Fruit fly (Drosophila melanogaster) whole organism, embryonic: Measurements from ENCODE around the gene CG4297.
A peak's percentile ranks its signal among the peaks of the same experiment; 100 is the strongest.

Source experiments
- C15 ChIP-seq: fragments of 200-800 bp; sonication (Bioruptor generic); IDR thresholded peaks from 3 replicates; pipeline ENCODE4 v1.3.6; 2022; ENCODE audit warnings: missing biosample characterization, missing genetic modification characterization
- CG11085 ChIP-seq: fragments of 200-800 bp; sonication (Bioruptor generic); IDR thresholded peaks from 2 replicates; pipeline ENCODE4 v1.3.6; 2022; ENCODE audit warnings: missing biosample characterization, missing genetic modification characterization
- CG11456 ChIP-seq: fragments of 200-800 bp; sonication (Bioruptor generic); IDR thresholded peaks from 3 replicates; pipeline ENCODE4 v1.3.6; 2022; ENCODE audit warnings: missing biosample characterization, missing genetic modification characterization
- CG15696 ChIP-seq: fragments of 200-800 bp; sonication (Bioruptor generic); optimal IDR thresholded peaks from 2 replicates; lab custom pipeline; 2019; ENCODE audit warnings: missing biosample characterization, mild to moderate bottlenecking, missing genetic modification characterization, moderate library complexity
- CG16863 ChIP-seq: fragments of 200-800 bp; sonication (Bioruptor generic); optimal IDR thresholded peaks from 3 replicates; lab custom pipeline; 2016; ENCODE audit warnings: missing biosample characterization, missing genetic modification characterization
- CG18262 ChIP-seq: fragments of 200-800 bp; optimal IDR thresholded peaks from 3 replicates; lab custom pipeline; 2019; ENCODE audit warnings: missing biosample characterization, mild to moderate bottlenecking, missing genetic modification characterization, moderate library complexity
- CG18476 ChIP-seq: fragments of 200-800 bp; sonication (Bioruptor generic); optimal IDR thresholded peaks from 2 replicates; lab custom pipeline; 2016; ENCODE audit warnings: missing biosample characterization, mild to moderate bottlenecking, missing genetic modification characterization
- CG18619 ChIP-seq: fragments of 200-800 bp; sonication (Bioruptor generic); optimal IDR thresholded peaks from 3 replicates; lab custom pipeline; 2017; ENCODE audit warnings: missing biosample characterization, mild to moderate bottlenecking, missing genetic modification characterization
- CG18764 ChIP-seq: fragments of 200-800 bp; sonication (Bioruptor generic); optimal IDR thresholded peaks from 3 replicates; lab custom pipeline; 2016; ENCODE audit warnings: missing biosample characterization, missing genetic modification characterization
- CG2199 ChIP-seq: fragments of 200-800 bp; sonication (Bioruptor generic); IDR thresholded peaks from 3 replicates; pipeline ENCODE4 v1.3.6; 2022; ENCODE audit warnings: missing biosample characterization, missing genetic modification characterization
- CG2712 ChIP-seq: fragments of 200-800 bp; optimal IDR thresholded peaks from 3 replicates; lab custom pipeline; 2019; ENCODE audit warnings: missing biosample characterization, mild to moderate bottlenecking, missing genetic modification characterization, moderate library complexity
- CG2889 ChIP-seq: fragments of 200-800 bp; sonication (Bioruptor generic); IDR thresholded peaks from 3 replicates; pipeline ENCODE4 v1.3.6; 2022; ENCODE audit warnings: missing biosample characterization, missing genetic modification characterization
- CG31365 ChIP-seq: fragments of 200-800 bp; sonication (Bioruptor generic); optimal IDR thresholded peaks from 2 replicates; lab custom pipeline; 2018; ENCODE audit warnings: missing biosample characterization, mild to moderate bottlenecking, missing genetic modification characterization
- CG32532 ChIP-seq: fragments of 200-800 bp; sonication (Bioruptor generic); IDR thresholded peaks from 2 replicates; pipeline ENCODE4 v1.3.6; 2022; ENCODE audit warnings: missing biosample characterization, missing genetic modification characterization
- CG3726 ChIP-seq: fragments of 200-800 bp; sonication (Bioruptor generic); IDR thresholded peaks from 3 replicates; pipeline ENCODE4, ENCODE4 v1.3.6; 2022; ENCODE audit warnings: missing biosample characterization, missing genetic modification characterization
- CG8359 ChIP-seq: fragments of 200-800 bp; sonication (Bioruptor generic); optimal IDR thresholded peaks from 2 replicates; lab custom pipeline; 2017; ENCODE audit warnings: missing biosample characterization, mild to moderate bottlenecking, missing genetic modification characterization, borderline replicate concordance
- Dip3 ChIP-seq: fragments of 200-800 bp; sonication (Bioruptor generic); optimal IDR thresholded peaks from 3 replicates; lab custom pipeline; 2016; ENCODE audit warnings: missing biosample characterization, missing genetic modification characterization
- E2f1 ChIP-seq: fragments of 200-800 bp; sonication (Bioruptor generic); IDR thresholded peaks from 2 replicates; pipeline ENCODE4 v1.3.6; 2022; ENCODE audit warnings: missing biosample characterization, missing genetic modification characterization
- H2.0 ChIP-seq: fragments of 200-800 bp; sonication (Bioruptor generic); IDR thresholded peaks from 2 replicates; pipeline ENCODE4 v1.3.6; 2022; ENCODE audit warnings: missing biosample characterization, missing genetic modification characterization
- HLH4C ChIP-seq: fragments of 200-800 bp; sonication (Bioruptor generic); IDR thresholded peaks from 3 replicates; pipeline ENCODE4 v1.3.6; 2022; ENCODE audit warnings: missing biosample characterization, missing genetic modification characterization; ENCODE audit not compliant: partially characterized antibody
- Hand ChIP-seq: fragments of 200-800 bp; sonication (Bioruptor generic); optimal IDR thresholded peaks from 2 replicates; lab custom pipeline; 2017; ENCODE audit warnings: mild to moderate bottlenecking, missing biosample characterization, missing genetic modification reagents, missing genetic modification characterization
- Hmx ChIP-seq: fragments of 200-800 bp; sonication (Bioruptor generic); optimal IDR thresholded peaks from 2 replicates; lab custom pipeline; 2016; ENCODE audit warnings: missing biosample characterization, missing genetic modification characterization
- Myb ChIP-seq: fragments of 200-800 bp; sonication (Bioruptor generic); optimal IDR thresholded peaks from 2 replicates; lab custom pipeline; 2016; ENCODE audit warnings: missing biosample characterization, missing genetic modification characterization
- Nf-YC ChIP-seq: fragments of 200-800 bp; optimal IDR thresholded peaks from 3 replicates; lab custom pipeline; 2019; ENCODE audit warnings: missing biosample characterization, mild to moderate bottlenecking, missing genetic modification characterization, moderate library complexity
- Oaz ChIP-seq: fragments of 200-800 bp; sonication (Bioruptor generic); IDR thresholded peaks from 2 replicates; pipeline ENCODE4 v1.3.6; 2022; ENCODE audit warnings: missing biosample characterization, missing genetic modification characterization
- Side ChIP-seq: fragments of 200-800 bp; sonication (Bioruptor generic); optimal IDR thresholded peaks from 2 replicates; lab custom pipeline; 2016; ENCODE audit warnings: missing biosample characterization, missing genetic modification characterization
- Sry-β ChIP-seq: fragments of 200-800 bp; sonication (Bioruptor generic); optimal IDR thresholded peaks from 2 replicates; lab custom pipeline; 2018; ENCODE audit warnings: missing biosample characterization, mild to moderate bottlenecking, missing genetic modification characterization, moderate library complexity
- Ssrp ChIP-seq: fragments of 200-800 bp; sonication (Bioruptor generic); optimal IDR thresholded peaks from 2 replicates; lab custom pipeline; 2018; ENCODE audit warnings: missing biosample characterization, mild to moderate bottlenecking, missing genetic modification characterization, moderate library complexity
- Xbp1 ChIP-seq: fragments of 200-800 bp; sonication (Bioruptor generic); optimal IDR thresholded peaks from 3 replicates; lab custom pipeline; 2016; ENCODE audit warnings: missing biosample characterization, mild to moderate bottlenecking, missing genetic modification characterization
- al ChIP-seq: fragments of 200-800 bp; sonication (Bioruptor generic); IDR thresholded peaks from 2 replicates; pipeline ENCODE4 v1.3.6; 2022; ENCODE audit warnings: missing biosample characterization, missing genetic modification characterization
- ato ChIP-seq: fragments of 200-800 bp; sonication (Bioruptor generic); IDR thresholded peaks from 2 replicates; pipeline ENCODE4 v1.3.6; 2022; ENCODE audit warnings: missing biosample characterization, missing genetic modification characterization; ENCODE audit not compliant: partially characterized antibody
- cas ChIP-seq: fragments of 200-800 bp; sonication (Bioruptor generic); IDR thresholded peaks from 2 replicates; pipeline ENCODE4 v1.3.6; 2022; ENCODE audit warnings: missing biosample characterization, missing genetic modification characterization
- caup ChIP-seq: fragments of 200-800 bp; sonication (Bioruptor generic); optimal IDR thresholded peaks from 3 replicates; lab custom pipeline; 2017; ENCODE audit warnings: missing biosample characterization, mild to moderate bottlenecking, missing genetic modification characterization, moderate library complexity; ENCODE audit not compliant: severe bottlenecking
- ci ChIP-seq: fragments of 200-800 bp; sonication (Bioruptor generic); IDR thresholded peaks from 3 replicates; pipeline ENCODE4 v1.3.6; 2022; ENCODE audit warnings: missing biosample characterization, missing genetic modification characterization
- corto ChIP-seq: fragments of 200-800 bp; sonication (Bioruptor generic); optimal IDR thresholded peaks from 2 replicates; lab custom pipeline; 2016; ENCODE audit warnings: missing biosample characterization, mild to moderate bottlenecking, missing genetic modification characterization, moderate library complexity
- crp ChIP-seq, 2 experiments: fragments of 200-800 bp; sonication (Bioruptor generic); optimal IDR thresholded peaks; 2 replicates in 1 of 2; 3 replicates in 1 of 2; lab custom pipeline; 2017; ENCODE audit warnings: missing biosample characterization in 2 of 2, missing genetic modification characterization in 2 of 2, mild to moderate bottlenecking in 1 of 2, moderate library complexity in 1 of 2
- dan ChIP-seq: fragments of 200-800 bp; sonication (Bioruptor generic); IDR thresholded peaks from 2 replicates; pipeline ENCODE4 v1.3.6; 2022; ENCODE audit warnings: missing biosample characterization, missing genetic modification characterization
- dmrt99B ChIP-seq: fragments of 200-800 bp; sonication (Bioruptor generic); optimal IDR thresholded peaks from 2 replicates; lab custom pipeline; 2018; ENCODE audit warnings: missing biosample characterization, mild to moderate bottlenecking, missing genetic modification characterization, moderate library complexity
- fru ChIP-seq: fragments of >200 bp; optimal IDR thresholded peaks from 2 replicates; lab custom pipeline; 2017
- hth ChIP-seq: fragments of >200 bp; optimal IDR thresholded peaks from 2 replicates; lab custom pipeline; 2017; ENCODE audit warnings: inconsistent platforms
- ken ChIP-seq: fragments of 200-800 bp; sonication (Bioruptor generic); IDR thresholded peaks from 3 replicates; pipeline ENCODE4 v1.3.6; 2022; ENCODE audit warnings: missing biosample characterization, missing genetic modification characterization
- lbe ChIP-seq: fragments of 200-800 bp; sonication (Bioruptor generic); optimal IDR thresholded peaks from 2 replicates; lab custom pipeline; 2016; ENCODE audit warnings: missing biosample characterization, mild to moderate bottlenecking, missing genetic modification characterization
- maf-S ChIP-seq: fragments of 200-800 bp; sonication (Bioruptor generic); optimal IDR thresholded peaks from 2 replicates; lab custom pipeline; 2016; ENCODE audit warnings: missing biosample characterization, missing genetic modification characterization
- pho ChIP-seq: fragments of 200-800 bp; sonication (Bioruptor generic); optimal IDR thresholded peaks from 2 replicates; lab custom pipeline; 2016; ENCODE audit warnings: missing biosample characterization, missing genetic modification characterization
- sisA ChIP-seq: fragments of 200-800 bp; sonication (Bioruptor generic); IDR thresholded peaks from 2 replicates; pipeline ENCODE4 v1.3.6; 2022; ENCODE audit warnings: missing biosample characterization, missing genetic modification characterization
- sr ChIP-seq: fragments of 200-800 bp; sonication (Bioruptor generic); IDR thresholded peaks from 3 replicates; pipeline ENCODE4 v1.3.6; 2022; ENCODE audit warnings: missing biosample characterization, missing genetic modification characterization
- trem ChIP-seq: fragments of 200-800 bp; optimal IDR thresholded peaks from 3 replicates; lab custom pipeline; 2019; ENCODE audit warnings: missing biosample characterization, mild to moderate bottlenecking, missing genetic modification characterization, moderate library complexity
- tup ChIP-seq: fragments of 200-800 bp; sonication (Bioruptor generic); optimal IDR thresholded peaks from 2 replicates; lab custom pipeline; 2016; ENCODE audit warnings: missing biosample characterization, mild to moderate bottlenecking, missing genetic modification characterization, moderate library complexity
- unpg ChIP-seq: fragments of 200-800 bp; sonication (Bioruptor generic); optimal IDR thresholded peaks from 3 replicates; lab custom pipeline; 2018; ENCODE audit warnings: missing biosample characterization, mild to moderate bottlenecking, missing genetic modification characterization, moderate library complexity
- vnd ChIP-seq: fragments of 200-800 bp; sonication (Bioruptor generic); IDR thresholded peaks from 3 replicates; pipeline ENCODE4 v1.3.6; 2022; ENCODE audit warnings: missing biosample characterization, missing genetic modification characterization; ENCODE audit not compliant: partially characterized antibody
- zf30C ChIP-seq: fragments of 200-800 bp; sonication (Bioruptor generic); optimal IDR thresholded peaks from 3 replicates; lab custom pipeline; 2018; ENCODE audit warnings: missing biosample characterization, mild to moderate bottlenecking, missing genetic modification characterization

CG4297 gene

DNA sequence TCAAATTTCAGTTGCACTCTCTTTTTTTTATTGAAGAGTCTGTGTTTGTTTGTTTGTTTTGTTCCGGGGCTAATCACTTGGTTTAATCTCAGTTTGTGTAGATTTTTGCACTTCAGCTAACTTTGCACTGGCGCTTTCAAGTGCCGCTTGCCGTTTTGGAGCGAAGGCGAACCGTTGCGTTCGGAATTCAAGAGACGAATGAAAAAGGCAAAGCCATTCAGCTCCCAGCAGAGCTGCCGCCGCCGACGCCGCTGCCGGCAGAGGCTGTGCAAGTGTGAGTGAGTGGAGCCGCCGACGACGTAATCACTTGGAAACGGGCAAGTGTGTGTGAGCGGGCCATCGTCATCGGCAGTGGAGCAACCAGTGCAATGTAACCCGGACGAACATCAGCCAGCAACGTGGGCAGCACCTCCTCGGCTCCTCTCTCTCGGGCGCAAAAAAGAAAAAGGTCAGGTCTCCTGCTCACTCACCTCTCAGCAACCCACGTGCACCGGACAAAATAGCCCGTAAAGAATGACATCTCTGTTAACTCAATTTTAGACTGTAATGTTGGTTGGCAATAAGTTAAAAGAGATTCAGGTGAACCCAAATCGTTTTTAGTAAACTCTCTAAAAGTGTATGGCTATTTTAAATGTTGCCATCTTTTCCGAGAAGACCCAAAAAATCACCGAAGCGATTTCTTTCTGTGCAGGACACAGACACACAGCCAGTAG lies 7.6 kb upstream of the CG4297 start, which contains the start of gene cbt (continued):
- TF ChIP-seq Ssrp (tag; lab: Kevin White, UChicago) (peak; percentile 94), H2.0 (no peak), CG8359 (GFP tag; lab: Kevin White, UChicago) (peak; percentile 89), ato (no peak), corto (GFP tag; lab: Kevin White, UChicago) (peak; percentile 86), maf-S (GFP tag; lab: Kevin White, UChicago) (peak; percentile 98), lbe (GFP tag; lab: Kevin White, UChicago) (peak; percentile 96), zf30C (GFP tag; lab: Kevin White, UChicago) (peak; percentile 100), dan (GFP tag; lab: Robert Waterston, UW) (no peak), Dip3 (peak; percentile 97), CG2199 (no peak), CG15696 (peak; percentile 92), Xbp1 (peak; percentile 98), dmrt99B (tag; lab: Kevin White, UChicago) (peak; percentile 98), sisA (GFP tag; lab: Robert Waterston, UW) (no peak), al (GFP tag; lab: Robert Waterston, UW) (no peak), pho (peak; percentile 97), Hand (GFP tag; lab: Kevin White, UChicago) (peak; percentile 98), CG11456 (GFP tag; lab: Robert Waterston, UW) (no peak), CG16863 (GFP tag; lab: Kevin White, UChicago) (peak; percentile 98), Oaz (GFP tag; lab: Robert Waterston, UW) (no peak), cas (no peak), caup (GFP tag; lab: Kevin White, UChicago) (peak; percentile 97), hth (lab: Kevin White, UChicago) (no peak), CG2712 (tag; lab: Kevin White, UChicago) (peak; percentile 98), Sry-β (peak; percentile 70), Myb (GFP tag; lab: Kevin White, UChicago) (peak; percentile 92), ken (GFP tag; lab: Robert Waterston, UW) (no peak), HLH4C (no peak), Side (GFP tag; lab: Kevin White, UChicago) (peak; percentile 98), trem (tag; lab: Kevin White, UChicago) (peak; percentile 94), CG18619 (GFP tag; lab: Kevin White, UChicago) (peak; percentile 96), Nf-YC (tag; lab: Kevin White, UChicago) (peak; percentile 92), C15 (GFP tag; lab: Robert Waterston, UW) (no peak), sr (GFP tag; lab: Robert Waterston, UW) (no peak), CG18476 (peak; percentile 95), CG18262 (tag; lab: Kevin White, UChicago) (peak; percentile 97), CG3726 (GFP tag; lab: Robert Waterston, UW) (no peak), Hmx (GFP tag; lab: Kevin White, UChicago) (peak; percentile 84), CG2889 (GFP tag; lab: Robert Waterston, UW) (no peak), CG18764 (GFP tag; lab: Kevin White, UChicago) (peak; percentile 96), vnd (GFP tag; lab: Robert Waterston, UW) (no peak), tup (GFP tag; lab: Kevin White, UChicago) (peak; percentile 96), crp (GFP tag; optimal IDR thresholded peaks at IDR 0.05; lab: Kevin White, UChicago) (peak; percentile 33 to 79), unpg (peak; percentile 98), CG31365 (tag; lab: Kevin White, UChicago) (peak; percentile 91), ci (no peak), CG32532 (GFP tag; lab: Robert Waterston, UW) (no peak), E2f1 (GFP tag; lab: Robert Waterston, UW) (no peak), fru (lab: Kevin White, UChicago) (no peak), CG11085 (GFP tag; lab: Robert Waterston, UW) (no peak)
